Worm (Caenorhabditis elegans) whole organism, late embryonic: ENCODE measurements around the gene rars-2.

Experiments
- ceh-19 ChIP-seq: fragments of 200-800 bp; sonication (Bioruptor generic); optimal IDR thresholded peaks from 2 replicates; lab custom pipeline; 2018; ENCODE audit warnings: mild to moderate bottlenecking, missing genetic modification characterization, missing compliant biosample characterization
- gmeb-2 ChIP-seq: sonication (generic microtip); optimal IDR thresholded peaks from 2 replicates; lab custom pipeline; 2016; ENCODE audit warnings: missing genetic modification characterization, inconsistent platforms, missing compliant biosample characterization
- nhr-11 ChIP-seq: fragments of 150-350 bp; optimal IDR thresholded peaks from 2 replicates; lab custom pipeline; 2014; ENCODE audit warnings: missing biosample characterization, missing genetic modification characterization
- odd-2 ChIP-seq: sonication (generic microtip); optimal IDR thresholded peaks from 2 replicates; lab custom pipeline; 2017; ENCODE audit warnings: antibody characterized with exemption, mild to moderate bottlenecking, missing genetic modification characterization, missing compliant biosample characterization
- pqm-1 ChIP-seq: sonication (generic microtip); optimal IDR thresholded peaks from 2 replicates; lab custom pipeline; 2016; ENCODE audit warnings: missing genetic modification characterization, missing compliant biosample characterization
- rnt-1 ChIP-seq: sonication (generic microtip); optimal IDR thresholded peaks from 2 replicates; lab custom pipeline; 2016; ENCODE audit warnings: missing genetic modification characterization, missing compliant biosample characterization
- sdc-2 ChIP-seq: sonication (generic microtip); optimal IDR thresholded peaks from 2 replicates; lab custom pipeline; 2016; ENCODE audit warnings: missing genotype, missing genetic modification characterization, missing compliant biosample characterization
- tbx-2 ChIP-seq: sonication (generic microtip); optimal IDR thresholded peaks from 2 replicates; lab custom pipeline; 2016; ENCODE audit warnings: missing genetic modification characterization, missing compliant biosample characterization
- tbx-7 ChIP-seq: sonication (generic microtip); optimal IDR thresholded peaks from 2 replicates; lab custom pipeline; 2016; ENCODE audit warnings: missing genotype, missing genetic modification characterization, missing compliant biosample characterization
- ttx-3 ChIP-seq: sonication (generic microtip); optimal IDR thresholded peaks from 2 replicates; lab custom pipeline; 2016; ENCODE audit warnings: missing genetic modification reagents, missing genetic modification characterization, missing compliant biosample characterization

DNA sequence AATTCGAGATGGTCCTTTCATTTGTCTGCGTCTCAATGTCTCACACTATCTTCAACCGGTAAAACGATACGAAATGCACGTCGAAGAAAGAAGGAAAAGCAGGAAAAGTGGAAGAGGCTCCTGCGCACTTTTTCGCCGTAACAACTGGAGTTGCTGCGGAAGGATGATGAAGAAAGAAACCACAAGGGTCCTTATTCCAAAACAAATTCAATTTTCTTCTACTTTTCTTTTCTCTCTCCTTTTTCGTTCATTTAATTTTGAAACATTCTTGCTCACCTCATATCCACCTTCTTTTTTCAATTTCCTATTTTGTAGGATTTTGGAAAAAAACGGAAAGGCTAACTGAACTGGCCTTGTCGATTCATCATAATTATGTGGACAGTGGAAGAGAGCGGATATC, 4.8 kb upstream of the rars-2 start:
- TF ChIP-seq odd-2 (tag; lab: Kevin White, UChicago) (no peak), gmeb-2 (tag; lab: Kevin White, UChicago) (no peak), tbx-2 (tag; lab: Kevin White, UChicago) (no peak), ceh-19 (GFP tag; lab: Kevin White, UChicago) (peak; percentile 30), ttx-3 (tag; lab: Kevin White, UChicago) (no peak), tbx-7 (tag; lab: Kevin White, UChicago) (no peak), rnt-1 (no peak), pqm-1 (tag; lab: Kevin White, UChicago) (no peak), nhr-11 (tag; lab: Kevin White, UChicago) (no peak), sdc-2 (tag; lab: Kevin White, UChicago) (no peak)
